Fruit fly (Drosophila melanogaster) whole organism, embryonic: ENCODE data around the gene Sar1.

ENCODE experiments used
- CG11696 ChIP-seq: fragments of 200-800 bp; sonication (Bioruptor generic); IDR thresholded peaks from 2 replicates; pipeline ENCODE4 v1.3.6; 2022; ENCODE audit warnings: missing biosample characterization, missing genetic modification characterization
- CG6854 ChIP-seq: fragments of 200-800 bp; sonication (Bioruptor generic); optimal IDR thresholded peaks from 3 replicates; lab custom pipeline; 2017; ENCODE audit warnings: missing biosample characterization, mild to moderate bottlenecking, missing genetic modification characterization
- Fer1 ChIP-seq: fragments of 200-800 bp; sonication (Bioruptor generic); optimal IDR thresholded peaks from 2 replicates; lab custom pipeline; 2017; ENCODE audit warnings: missing biosample characterization, mild to moderate bottlenecking, missing genetic modification characterization
- Hr39 ChIP-seq: fragments of >200 bp; optimal IDR thresholded peaks from 2 replicates; lab custom pipeline; 2017
- Scr ChIP-seq: fragments of 200-800 bp; sonication (Bioruptor generic); IDR thresholded peaks from 2 replicates; pipeline ENCODE4 v1.3.6; 2022; ENCODE audit warnings: missing biosample characterization, missing genetic modification characterization; ENCODE audit not compliant: partially characterized antibody
- cad ChIP-seq: fragments of >200 bp; optimal IDR thresholded peaks from 2 replicates; lab custom pipeline; 2017; ENCODE audit warnings: missing biosample characterization, missing genetic modification characterization
- odd ChIP-seq: fragments of 200-800 bp; sonication (Bioruptor generic); optimal IDR thresholded peaks from 2 replicates; lab custom pipeline; 2017; ENCODE audit warnings: missing biosample characterization, mild to moderate bottlenecking, missing genetic modification characterization
- prd ChIP-seq, 3 experiments: fragments of >200 bp in 2 of 3; fragments of 200-800 bp in 1 of 3; sonication (Bioruptor generic) in 1 of 3; optimal IDR thresholded peaks in 2 of 3; IDR thresholded peaks in 1 of 3; 2 replicates in 2 of 3; 3 replicates in 1 of 3; pipeline versions ENCODE4 v1.3.6 to Lab custom; 2017 to 2022; ENCODE audit warnings: missing biosample characterization in 1 of 3, missing genetic modification characterization in 1 of 3
- sima ChIP-seq: fragments of 200-800 bp; sonication (Bioruptor generic); optimal IDR thresholded peaks from 2 replicates; lab custom pipeline; 2016; ENCODE audit warnings: missing biosample characterization, missing genetic modification characterization
- stwl ChIP-seq: fragments of 200-800 bp; sonication (Bioruptor generic); optimal IDR thresholded peaks from 3 replicates; lab custom pipeline; 2018; ENCODE audit warnings: missing biosample characterization, mild to moderate bottlenecking, missing genetic modification characterization, moderate library complexity

DNA sequence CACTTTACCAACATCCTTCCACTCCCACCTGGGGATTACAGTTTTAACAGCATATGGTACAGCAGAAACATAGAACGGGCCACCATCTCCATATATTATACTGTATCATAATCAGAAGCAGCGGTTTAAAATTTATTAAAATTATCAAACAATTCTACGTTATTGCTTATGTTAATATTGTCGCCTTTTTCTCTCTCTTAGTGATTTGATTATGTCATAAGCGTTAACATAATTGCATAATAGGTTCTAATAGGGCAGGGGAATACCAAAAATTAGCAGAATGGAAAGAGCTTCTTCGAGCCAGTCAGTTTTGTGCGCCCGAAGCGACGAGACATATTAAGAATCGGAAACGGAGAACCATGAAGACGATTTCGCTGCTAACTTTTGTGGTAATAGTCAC lies 24.8 kb upstream of the Sar1 start, which contains the start of gene CG13862:
- no peak for TF ChIP-seq Hr39
- TF ChIP-seq Scr (GFP tag; lab: Robert Waterston, UW): no peak
- TF ChIP-seq odd (GFP tag; lab: Kevin White, UChicago): no peak
- no peak for TF ChIP-seq stwl (tag; lab: Kevin White, UChicago)
- TF ChIP-seq prd (optimal IDR thresholded peaks at IDR 0.05; lab: Kevin White, UChicago): no peak
- no peak for TF ChIP-seq prd (GFP tag; IDR thresholded peaks at IDR 0.05; lab: Robert Waterston, UW)
- TF ChIP-seq sima (GFP tag; lab: Kevin White, UChicago): no peak
- TF ChIP-seq CG11696 (GFP tag; lab: Robert Waterston, UW): no peak
- TF ChIP-seq CG6854 (GFP tag; lab: Kevin White, UChicago): no peak
- TF ChIP-seq Fer1 (GFP tag; lab: Kevin White, UChicago): no peak
- TF ChIP-seq cad (GFP tag; lab: Kevin White, UChicago): no peak
